Fruit fly (Drosophila melanogaster) whole organism, embryonic: ENCODE measurements around the gene Sik2.
A peak's percentile ranks its signal among the peaks of the same experiment; 100 is the strongest.

Source experiments
- Abd-B ChIP-seq: fragments of 200-800 bp; sonication (Bioruptor generic); optimal IDR thresholded peaks from 2 replicates; lab custom pipeline; 2018; ENCODE audit warnings: missing biosample characterization, mild to moderate bottlenecking, missing genetic modification characterization, moderate library complexity
- Antp ChIP-seq: fragments of 200-800 bp; sonication (Bioruptor generic); optimal IDR thresholded peaks from 3 replicates; lab custom pipeline; 2016; ENCODE audit warnings: missing biosample characterization, missing genetic modification characterization
- B-H2 ChIP-seq: fragments of 200-800 bp; sonication (Bioruptor generic); optimal IDR thresholded peaks from 2 replicates; lab custom pipeline; 2018; ENCODE audit warnings: missing biosample characterization, mild to moderate bottlenecking, missing genetic modification characterization
- BEAF-32 ChIP-seq: fragments of 200-800 bp; sonication (Bioruptor generic); optimal IDR thresholded peaks from 3 replicates; lab custom pipeline; 2017; ENCODE audit warnings: missing biosample characterization, missing genetic modification characterization, mild to moderate bottlenecking, moderate library complexity, missing genetic modification reagents
- CG11456 ChIP-seq: fragments of 200-800 bp; sonication (Bioruptor generic); IDR thresholded peaks from 3 replicates; pipeline ENCODE4 v1.3.6; 2022; ENCODE audit warnings: missing biosample characterization, missing genetic modification characterization
- CG13775 ChIP-seq: fragments of 200-800 bp; sonication (Bioruptor generic); optimal IDR thresholded peaks from 3 replicates; lab custom pipeline; 2017; ENCODE audit warnings: missing biosample characterization, mild to moderate bottlenecking, missing genetic modification characterization
- CG16815 ChIP-seq: fragments of 200-800 bp; sonication (Bioruptor generic); optimal IDR thresholded peaks from 3 replicates; lab custom pipeline; 2017; ENCODE audit warnings: missing biosample characterization, mild to moderate bottlenecking, missing genetic modification characterization
- CG18011 ChIP-seq: fragments of 200-800 bp; sonication (Bioruptor generic); optimal IDR thresholded peaks from 2 replicates; lab custom pipeline; 2017; ENCODE audit warnings: missing biosample characterization, missing genetic modification characterization, mild to moderate bottlenecking, moderate library complexity, missing genotype
- CG18262 ChIP-seq: fragments of 200-800 bp; optimal IDR thresholded peaks from 3 replicates; lab custom pipeline; 2019; ENCODE audit warnings: missing biosample characterization, mild to moderate bottlenecking, missing genetic modification characterization, moderate library complexity
- CG2129 ChIP-seq: fragments of 200-800 bp; sonication (Bioruptor generic); IDR thresholded peaks from 2 replicates; pipeline ENCODE4 v1.3.6; 2022; ENCODE audit warnings: missing biosample characterization, missing genetic modification characterization; ENCODE audit not compliant: partially characterized antibody
- CG2678 ChIP-seq: fragments of 200-800 bp; sonication (Bioruptor generic); optimal IDR thresholded peaks from 3 replicates; lab custom pipeline; 2019; ENCODE audit warnings: missing biosample characterization, mild to moderate bottlenecking, missing genetic modification characterization, moderate library complexity
- CG2875 ChIP-seq: fragments of 200-800 bp; sonication (Bioruptor generic); optimal IDR thresholded peaks from 2 replicates; lab custom pipeline; 2017; ENCODE audit warnings: missing biosample characterization, mild to moderate bottlenecking, missing genetic modification characterization, missing genetic modification reagents
- CG31365 ChIP-seq: fragments of 200-800 bp; sonication (Bioruptor generic); optimal IDR thresholded peaks from 2 replicates; lab custom pipeline; 2018; ENCODE audit warnings: missing biosample characterization, mild to moderate bottlenecking, missing genetic modification characterization
- CG31388 ChIP-seq: fragments of 200-800 bp; sonication (Bioruptor generic); optimal IDR thresholded peaks from 2 replicates; lab custom pipeline; 2016; ENCODE audit warnings: missing biosample characterization, missing genetic modification characterization
- CG3281 ChIP-seq: fragments of 200-800 bp; sonication (Bioruptor generic); optimal IDR thresholded peaks from 3 replicates; lab custom pipeline; 2017; ENCODE audit warnings: missing biosample characterization, mild to moderate bottlenecking, missing genetic modification characterization
- CG3995 ChIP-seq: fragments of 200-800 bp; sonication (Bioruptor generic); optimal IDR thresholded peaks from 3 replicates; lab custom pipeline; 2016; ENCODE audit warnings: missing biosample characterization, missing genetic modification characterization
- CG5180 ChIP-seq: fragments of 200-800 bp; sonication (Bioruptor generic); optimal IDR thresholded peaks from 3 replicates; lab custom pipeline; 2017; ENCODE audit warnings: missing biosample characterization, missing genetic modification characterization, mild to moderate bottlenecking, moderate library complexity, missing genetic modification reagents
- CG6272 ChIP-seq: fragments of 200-800 bp; sonication (Bioruptor generic); IDR thresholded peaks from 2 replicates; pipeline ENCODE4 v1.3.6; 2022; ENCODE audit warnings: missing biosample characterization, missing genetic modification characterization
- CG6813 ChIP-seq: fragments of 200-800 bp; sonication (Bioruptor generic); optimal IDR thresholded peaks from 2 replicates; lab custom pipeline; 2017; ENCODE audit warnings: missing biosample characterization, missing genetic modification characterization, mild to moderate bottlenecking, moderate library complexity, missing genetic modification reagents
- CG7271 ChIP-seq: fragments of 200-800 bp; sonication (Bioruptor generic); optimal IDR thresholded peaks from 2 replicates; lab custom pipeline; 2018; ENCODE audit warnings: missing biosample characterization, mild to moderate bottlenecking, missing genetic modification characterization, moderate library complexity
- CG7556 ChIP-seq: fragments of 200-800 bp; sonication (Bioruptor generic); optimal IDR thresholded peaks from 2 replicates; lab custom pipeline; 2017; ENCODE audit warnings: missing biosample characterization, mild to moderate bottlenecking, missing genetic modification characterization
- CG7963 ChIP-seq: fragments of 200-800 bp; sonication (Bioruptor generic); IDR thresholded peaks from 3 replicates; pipeline ENCODE4 v1.3.6; 2022; ENCODE audit warnings: missing biosample characterization, missing genetic modification characterization; ENCODE audit not compliant: partially characterized antibody
- D ChIP-seq, 2 experiments: fragments of 200-800 bp in 1 of 2; fragments of >200 bp in 1 of 2; sonication (Bioruptor generic) in 1 of 2; optimal IDR thresholded peaks; 2 replicates in 1 of 2; 3 replicates in 1 of 2; lab custom pipeline; 2017; ENCODE audit warnings: mild to moderate bottlenecking in 1 of 2, missing biosample characterization in 1 of 2, missing genetic modification characterization in 1 of 2, missing genetic modification reagents in 1 of 2
- Dref ChIP-seq: fragments of 200-800 bp; sonication (Bioruptor generic); IDR thresholded peaks from 2 replicates; pipeline ENCODE4 v1.3.6; 2022; ENCODE audit warnings: missing biosample characterization, missing genetic modification characterization
- Hmr ChIP-seq: fragments of 200-800 bp; sonication (Bioruptor generic); optimal IDR thresholded peaks from 3 replicates; lab custom pipeline; 2017; ENCODE audit warnings: mild to moderate bottlenecking, missing biosample characterization, missing genetic modification reagents, missing genetic modification characterization
- Hr39 ChIP-seq: fragments of >200 bp; optimal IDR thresholded peaks from 2 replicates; lab custom pipeline; 2017
- Hsf ChIP-seq: fragments of 200-800 bp; sonication (Bioruptor generic); optimal IDR thresholded peaks from 3 replicates; lab custom pipeline; 2016; ENCODE audit warnings: missing biosample characterization, missing genetic modification characterization
- Kr ChIP-seq: fragments of 200-800 bp; sonication (Bioruptor generic); optimal IDR thresholded peaks from 2 replicates; lab custom pipeline; 2017; ENCODE audit warnings: missing biosample characterization, mild to moderate bottlenecking, missing genetic modification characterization
- Lpt ChIP-seq: fragments of >200 bp; optimal IDR thresholded peaks from 2 replicates; lab custom pipeline; 2018; ENCODE audit warnings: missing biosample characterization, missing genetic modification characterization
- MBD-R2 ChIP-seq: fragments of 200-800 bp; sonication (Bioruptor generic); IDR thresholded peaks from 2 replicates; pipeline ENCODE4 v1.3.6; 2022; ENCODE audit warnings: missing biosample characterization, missing genetic modification characterization
- Ptx1 ChIP-seq: fragments of 200-800 bp; sonication (Bioruptor generic); IDR thresholded peaks from 2 replicates; pipeline ENCODE4 v1.3.6; 2022; ENCODE audit warnings: missing biosample characterization, missing genetic modification characterization
- ac ChIP-seq: fragments of 200-800 bp; sonication (Bioruptor generic); optimal IDR thresholded peaks from 3 replicates; lab custom pipeline; 2017; ENCODE audit warnings: missing biosample characterization, mild to moderate bottlenecking, missing genetic modification characterization
- aop ChIP-seq: fragments of 200-800 bp; sonication (Bioruptor generic); IDR thresholded peaks from 2 replicates; pipeline ENCODE4 v1.3.6; 2022; ENCODE audit warnings: missing biosample characterization, missing genetic modification characterization
- ap ChIP-seq: fragments of 200-800 bp; sonication (Bioruptor generic); IDR thresholded peaks from 2 replicates; pipeline ENCODE4 v1.3.6; 2022; ENCODE audit warnings: missing biosample characterization, missing genetic modification characterization
- btn ChIP-seq: fragments of 200-800 bp; sonication (Bioruptor generic); optimal IDR thresholded peaks from 2 replicates; lab custom pipeline; 2016; ENCODE audit warnings: missing biosample characterization, missing genetic modification characterization
- ci ChIP-seq: fragments of 200-800 bp; sonication (Bioruptor generic); IDR thresholded peaks from 3 replicates; pipeline ENCODE4 v1.3.6; 2022; ENCODE audit warnings: missing biosample characterization, missing genetic modification characterization
- crc ChIP-seq: fragments of 200-800 bp; sonication (Bioruptor generic); optimal IDR thresholded peaks from 2 replicates; lab custom pipeline; 2016; ENCODE audit warnings: missing biosample characterization, missing genetic modification characterization
- da ChIP-seq: fragments of 200-800 bp; sonication (Bioruptor generic); optimal IDR thresholded peaks from 2 replicates; lab custom pipeline; 2016; ENCODE audit warnings: missing biosample characterization, missing genetic modification characterization
- dimm ChIP-seq: fragments of 200-800 bp; sonication (Bioruptor generic); IDR thresholded peaks from 2 replicates; pipeline ENCODE4 v1.3.6; 2022; ENCODE audit warnings: missing biosample characterization, missing genetic modification characterization
- ems ChIP-seq: fragments of 200-800 bp; sonication (Bioruptor generic); optimal IDR thresholded peaks from 3 replicates; lab custom pipeline; 2016; ENCODE audit warnings: missing biosample characterization, missing genetic modification characterization
- eyg ChIP-seq: fragments of 200-800 bp; sonication (Bioruptor generic); optimal IDR thresholded peaks from 3 replicates; lab custom pipeline; 2016; ENCODE audit warnings: missing biosample characterization, missing genetic modification characterization
- ftz-f1 ChIP-seq: fragments of 200-800 bp; sonication (Bioruptor generic); optimal IDR thresholded peaks from 2 replicates; lab custom pipeline; 2016; ENCODE audit warnings: missing biosample characterization, missing genetic modification characterization
- hb ChIP-seq: fragments of 200-800 bp; sonication (Bioruptor generic); IDR thresholded peaks from 3 replicates; pipeline ENCODE4 v1.3.6; 2022; ENCODE audit warnings: missing biosample characterization, missing genetic modification characterization; ENCODE audit not compliant: partially characterized antibody
- kah ChIP-seq: fragments of 200-800 bp; sonication (Bioruptor generic); optimal IDR thresholded peaks from 2 replicates; lab custom pipeline; 2018; ENCODE audit warnings: missing biosample characterization, mild to moderate bottlenecking, missing genetic modification characterization
- oc ChIP-seq: fragments of 200-800 bp; sonication (Bioruptor generic); optimal IDR thresholded peaks from 2 replicates; lab custom pipeline; 2018; ENCODE audit warnings: missing biosample characterization, mild to moderate bottlenecking, missing genetic modification characterization, moderate library complexity
- pfk ChIP-seq: fragments of 200-800 bp; sonication (Bioruptor generic); optimal IDR thresholded peaks from 2 replicates; lab custom pipeline; 2018; ENCODE audit warnings: missing biosample characterization, mild to moderate bottlenecking, missing genetic modification characterization, moderate library complexity
- pzg ChIP-seq: fragments of 200-800 bp; sonication (Bioruptor generic); optimal IDR thresholded peaks from 3 replicates; lab custom pipeline; 2018; ENCODE audit warnings: missing biosample characterization, mild to moderate bottlenecking, missing genetic modification characterization, moderate library complexity
- ro ChIP-seq: fragments of 200-800 bp; sonication (Bioruptor generic); IDR thresholded peaks from 2 replicates; pipeline ENCODE4 v1.3.6; 2022; ENCODE audit warnings: missing biosample characterization, missing genetic modification characterization
- tin ChIP-seq: fragments of 200-800 bp; sonication (Bioruptor generic); optimal IDR thresholded peaks from 3 replicates; lab custom pipeline; 2016; ENCODE audit warnings: missing biosample characterization, missing genetic modification characterization
- tio ChIP-seq: fragments of 200-800 bp; sonication (Bioruptor generic); optimal IDR thresholded peaks from 2 replicates; lab custom pipeline; 2017; ENCODE audit warnings: missing biosample characterization, missing genetic modification characterization, inconsistent platforms

The Sik2 gene

DNA sequence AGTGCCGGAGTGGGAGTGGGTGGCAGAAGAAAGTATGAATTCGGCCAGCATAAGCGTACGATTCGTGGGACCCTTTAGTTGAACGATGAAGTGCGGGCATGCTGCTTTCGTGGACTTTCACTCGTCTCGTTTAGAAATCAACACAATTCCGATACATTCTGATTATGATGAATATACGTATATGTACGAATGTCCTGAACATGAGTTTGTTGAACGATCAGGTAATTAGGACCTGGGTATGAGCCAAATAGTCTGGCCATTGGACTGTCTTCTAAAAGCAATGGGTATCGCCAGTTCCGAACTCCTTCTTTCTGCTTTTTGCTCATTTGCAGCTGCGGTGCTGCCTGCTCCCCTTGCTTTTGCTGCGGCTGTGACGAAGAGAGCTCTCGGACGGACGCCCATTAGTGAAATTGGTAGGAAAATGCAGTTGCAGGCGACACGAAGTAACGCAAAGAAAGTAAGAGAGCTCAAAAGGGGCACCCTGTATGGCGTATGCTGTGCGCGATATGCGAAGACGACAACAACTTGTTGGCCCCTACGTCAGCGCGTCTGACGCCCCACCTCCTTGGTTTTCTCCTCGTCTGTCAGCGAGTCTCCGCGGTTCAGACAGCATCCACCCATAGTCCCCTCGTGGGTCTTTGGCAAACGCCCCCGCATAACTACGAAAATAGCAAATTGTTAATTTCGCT lies 24.8 kb downstream of the Sik2 start (continued):
- TF ChIP-seq CG5180 (GFP tag; lab: Kevin White, UChicago) (peak; percentile 85), aop (GFP tag; lab: Robert Waterston, UW) (no peak), CG16815 (GFP tag; lab: Kevin White, UChicago) (no peak), Lpt (no peak), CG2875 (GFP tag; lab: Kevin White, UChicago) (no peak), CG31365 (tag; lab: Kevin White, UChicago) (no peak), CG7963 (GFP tag; lab: Robert Waterston, UW) (no peak), tin (no peak), btn (GFP tag; lab: Kevin White, UChicago) (no peak), dimm (GFP tag; lab: Robert Waterston, UW) (no peak), CG6813 (GFP tag; lab: Kevin White, UChicago) (no peak), pzg (no peak), kah (peak; percentile 62), CG3281 (no peak), CG7271 (tag; lab: Kevin White, UChicago) (no peak), ems (GFP tag; lab: Kevin White, UChicago) (no peak), CG18011 (no peak), Abd-B (no peak), eyg (peak; percentile 36), CG6272 (GFP tag; lab: Robert Waterston, UW) (no peak), pfk (no peak), ci (no peak), Hmr (GFP tag; lab: Kevin White, UChicago) (no peak), ro (GFP tag; lab: Robert Waterston, UW) (no peak), hb (GFP tag; lab: Robert Waterston, UW) (no peak), crc (GFP tag; lab: Kevin White, UChicago) (no peak), CG2129 (GFP tag; lab: Robert Waterston, UW) (no peak), MBD-R2 (GFP tag; lab: Robert Waterston, UW) (no peak), Ptx1 (GFP tag; lab: Robert Waterston, UW) (peak; percentile 18; the same call in 1 of the 2 replicates), CG13775 (GFP tag; lab: Kevin White, UChicago) (no peak), ftz-f1 (GFP tag; lab: Kevin White, UChicago) (no peak), BEAF-32 (no peak), CG3995 (GFP tag; lab: Kevin White, UChicago) (no peak), CG2678 (peak; percentile 42), CG18262 (tag; lab: Kevin White, UChicago) (peak; percentile 28), Hsf (GFP tag; lab: Kevin White, UChicago) (peak; percentile 26), ac (GFP tag; lab: Kevin White, UChicago) (no peak), tio (no peak), Kr (GFP tag; lab: Kevin White, UChicago) (no peak), CG7556 (GFP tag; lab: Kevin White, UChicago) (peak; percentile 2), B-H2 (GFP tag; lab: Kevin White, UChicago) (no peak), D (optimal IDR thresholded peaks at IDR 0.05; lab: Kevin White, UChicago) (no peak), D (GFP tag; optimal IDR thresholded peaks at IDR 0.05; lab: Kevin White, UChicago) (peak; percentile 10), Antp (peak; percentile 48), CG11456 (GFP tag; lab: Robert Waterston, UW) (no peak), CG31388 (GFP tag; lab: Kevin White, UChicago) (no peak), ap (GFP tag; lab: Robert Waterston, UW) (no peak), oc (no peak), Dref (GFP tag; lab: Robert Waterston, UW) (no peak), Hr39 (lab: Kevin White, UChicago) (no peak), da (GFP tag; lab: Kevin White, UChicago) (no peak)
